Worm (Caenorhabditis elegans) whole organism, late embryonic: Measurements from ENCODE around the gene F14D7.1.
"Not testable (repeated sequence)": the region's sequence is repeated elsewhere in the genome, so short reads cannot be mapped to it uniquely, and the experiment has no call there.

Source experiments
- C08G9.2 ChIP-seq: sonication (generic microtip); optimal IDR thresholded peaks from 2 replicates; lab custom pipeline; 2016; ENCODE audit warnings: mild to moderate bottlenecking, missing genetic modification characterization, moderate library complexity, missing compliant biosample characterization
- C38D4.7 ChIP-seq: fragments of 200-800 bp; sonication (Bioruptor generic); optimal IDR thresholded peaks from 2 replicates; lab custom pipeline; 2018; ENCODE audit warnings: mild to moderate bottlenecking, missing genetic modification characterization, moderate library complexity, missing compliant biosample characterization
- F13H6.1 ChIP-seq: sonication (generic microtip); optimal IDR thresholded peaks from 2 replicates; lab custom pipeline; 2016; ENCODE audit warnings: missing genetic modification characterization, missing compliant biosample characterization
- K09A11.1 ChIP-seq: sonication (generic microtip); optimal IDR thresholded peaks from 2 replicates; lab custom pipeline; 2017; ENCODE audit warnings: antibody characterized with exemption, mild to moderate bottlenecking, missing genetic modification characterization, missing compliant biosample characterization; ENCODE audit not compliant: insufficient read depth
- ahr-1 ChIP-seq: sonication (generic microtip); optimal IDR thresholded peaks from 2 replicates; lab custom pipeline; 2016; ENCODE audit warnings: missing genetic modification characterization, missing compliant biosample characterization
- ama-1 ChIP-seq: fragments of 150-350 bp; optimal IDR thresholded peaks from 2 replicates; lab custom pipeline; 2014
- ceh-19 ChIP-seq: fragments of 200-800 bp; sonication (Bioruptor generic); optimal IDR thresholded peaks from 2 replicates; lab custom pipeline; 2018; ENCODE audit warnings: mild to moderate bottlenecking, missing genetic modification characterization, missing compliant biosample characterization
- ceh-2 ChIP-seq: sonication (generic microtip); optimal IDR thresholded peaks from 2 replicates; lab custom pipeline; 2016; ENCODE audit warnings: missing genotype, missing genetic modification characterization, missing compliant biosample characterization
- ceh-22 ChIP-seq: sonication (generic microtip); optimal IDR thresholded peaks from 2 replicates; lab custom pipeline; 2017; ENCODE audit warnings: missing biosample characterization, missing genetic modification characterization
- ceh-24 ChIP-seq: sonication (generic microtip); optimal IDR thresholded peaks from 2 replicates; lab custom pipeline; 2016; ENCODE audit warnings: mild to moderate bottlenecking, missing genetic modification characterization, missing compliant biosample characterization
- ceh-30 ChIP-seq: fragments of 150-350 bp; optimal IDR thresholded peaks from 2 replicates; lab custom pipeline; 2014; ENCODE audit warnings: missing biosample characterization, missing genetic modification characterization
- ceh-34 ChIP-seq: sonication (generic microtip); optimal IDR thresholded peaks from 2 replicates; lab custom pipeline; 2016; ENCODE audit warnings: mild to moderate bottlenecking, missing genetic modification characterization, missing compliant biosample characterization
- ceh-9 ChIP-seq: sonication (generic microtip); optimal IDR thresholded peaks from 2 replicates; lab custom pipeline; 2016; ENCODE audit warnings: mild to moderate bottlenecking, missing genetic modification characterization, inconsistent platforms, missing compliant biosample characterization
- dmd-4 ChIP-seq: sonication (generic microtip); optimal IDR thresholded peaks from 2 replicates; lab custom pipeline; 2016; ENCODE audit warnings: borderline replicate concordance, missing genetic modification characterization, missing compliant biosample characterization
- ets-4 ChIP-seq: sonication (generic microtip); optimal IDR thresholded peaks from 2 replicates; lab custom pipeline; 2016; ENCODE audit warnings: missing genetic modification characterization, missing compliant biosample characterization
- eyg-1 ChIP-seq: sonication (generic microtip); optimal IDR thresholded peaks from 2 replicates; lab custom pipeline; 2016; ENCODE audit warnings: missing genotype, missing genetic modification characterization, missing compliant biosample characterization
- fax-1 ChIP-seq: sonication (generic microtip); optimal IDR thresholded peaks from 2 replicates; lab custom pipeline; 2016; ENCODE audit warnings: missing genotype, missing genetic modification characterization, missing compliant biosample characterization
- fkh-10 ChIP-seq: fragments of 150-350 bp; optimal IDR thresholded peaks from 2 replicates; lab custom pipeline; 2014; ENCODE audit warnings: missing biosample characterization, missing genetic modification reagents, missing genetic modification characterization
- gmeb-2 ChIP-seq: sonication (generic microtip); optimal IDR thresholded peaks from 2 replicates; lab custom pipeline; 2016; ENCODE audit warnings: missing genetic modification characterization, inconsistent platforms, missing compliant biosample characterization
- hlh-8 ChIP-seq: sonication (generic microtip); optimal IDR thresholded peaks from 2 replicates; lab custom pipeline; 2016; ENCODE audit warnings: missing genotype, missing genetic modification characterization, missing compliant biosample characterization
- lim-6 ChIP-seq: sonication (generic microtip); optimal IDR thresholded peaks from 2 replicates; lab custom pipeline; 2016; ENCODE audit warnings: missing genetic modification characterization, missing compliant biosample characterization
- madf-2 ChIP-seq: sonication (generic microtip); optimal IDR thresholded peaks from 2 replicates; lab custom pipeline; 2017; ENCODE audit warnings: missing genetic modification characterization, missing compliant biosample characterization
- nfya-1 ChIP-seq: sonication (generic microtip); optimal IDR thresholded peaks from 2 replicates; lab custom pipeline; 2017; ENCODE audit warnings: missing genetic modification characterization, mild to moderate bottlenecking, missing compliant biosample characterization, antibody characterized with exemption, moderate library complexity
- nhr-11 ChIP-seq: fragments of 150-350 bp; optimal IDR thresholded peaks from 2 replicates; lab custom pipeline; 2014; ENCODE audit warnings: missing biosample characterization, missing genetic modification characterization
- odd-2 ChIP-seq: sonication (generic microtip); optimal IDR thresholded peaks from 2 replicates; lab custom pipeline; 2017; ENCODE audit warnings: antibody characterized with exemption, mild to moderate bottlenecking, missing genetic modification characterization, missing compliant biosample characterization
- pha-2 ChIP-seq: sonication (generic microtip); optimal IDR thresholded peaks from 2 replicates; lab custom pipeline; 2017; ENCODE audit warnings: mild to moderate bottlenecking, missing genetic modification characterization, missing compliant biosample characterization
- rnt-1 ChIP-seq: sonication (generic microtip); optimal IDR thresholded peaks from 2 replicates; lab custom pipeline; 2016; ENCODE audit warnings: missing genetic modification characterization, missing compliant biosample characterization
- sox-2 ChIP-seq: fragments of 200-800 bp; sonication (Bioruptor generic); IDR thresholded peaks from 2 replicates; pipeline ENCODE4 v1.3.6; 2022; ENCODE audit warnings: missing genetic modification reagents, missing genetic modification characterization, missing compliant biosample characterization
- syd-9 ChIP-seq: sonication (generic microtip); optimal IDR thresholded peaks from 2 replicates; lab custom pipeline; 2016; ENCODE audit warnings: mild to moderate bottlenecking, missing genetic modification characterization, moderate library complexity, missing compliant biosample characterization
- tbx-2 ChIP-seq: sonication (generic microtip); optimal IDR thresholded peaks from 2 replicates; lab custom pipeline; 2016; ENCODE audit warnings: missing genetic modification characterization, missing compliant biosample characterization
- tbx-7 ChIP-seq: sonication (generic microtip); optimal IDR thresholded peaks from 2 replicates; lab custom pipeline; 2016; ENCODE audit warnings: missing genotype, missing genetic modification characterization, missing compliant biosample characterization
- unc-42 ChIP-seq: sonication (generic microtip); optimal IDR thresholded peaks from 2 replicates; lab custom pipeline; 2016; ENCODE audit warnings: missing genotype, missing genetic modification characterization, missing compliant biosample characterization
- unc-55 ChIP-seq: sonication (generic microtip); optimal IDR thresholded peaks from 2 replicates; lab custom pipeline; 2017; ENCODE audit warnings: missing biosample characterization, missing genetic modification reagents, missing genetic modification characterization
- zip-5 ChIP-seq: sonication (generic microtip); optimal IDR thresholded peaks from 2 replicates; lab custom pipeline; 2016; ENCODE audit warnings: missing genetic modification characterization, missing compliant biosample characterization
- ztf-16 ChIP-seq: sonication (generic microtip); optimal IDR thresholded peaks from 2 replicates; lab custom pipeline; 2017; ENCODE audit warnings: missing genetic modification characterization, missing compliant biosample characterization

Gene F14D7.1

ce11 chrV:14279777-14280176, 9.5 kb downstream of the F14D7.1 start, which contains the start of gene srt-33:
srt-33 (minus strand) TSS chrV:14279877.
- TF ChIP-seq ama-1 (lab: Kevin White, UChicago) (no peak), nfya-1 (no peak), syd-9 (tag; lab: Kevin White, UChicago) (no peak), ceh-19 (no peak), F13H6.1 (tag; lab: Kevin White, UChicago) (no peak), ahr-1 (tag; lab: Kevin White, UChicago) (no peak), gmeb-2 (no peak), madf-2 (tag; lab: Kevin White, UChicago) (no peak), rnt-1 (tag; lab: Kevin White, UChicago) (no peak), C08G9.2 (no peak)

- not testable (repeated sequence) for TF ChIP-seq eyg-1 (tag; lab: Kevin White, UChicago); fkh-10 (GFP tag; lab: Kevin White, UChicago); ceh-24
These were observed 15.0 kb downstream of the F14D7.1 start, which contains the start of gene F40G12.7 for ce11 chrV:14274268-14274667. F40G12.7 (plus strand) TSS chrV:14274568.

- no peak for TF ChIP-seq ama-1 (lab: Kevin White, UChicago)
These were observed 16.2 kb downstream of the F14D7.1 start, which contains the start of gene F40G12.6 for ce11 chrV:14273019-14273418. F40G12.6 (minus strand) TSS chrV:14273119.

ce11 chrV:14270729-14271128, 18.5 kb downstream of the F14D7.1 start, which contains the start of gene F40G12.5:
F40G12.5 (minus strand) TSS chrV:14270829.
- TF ChIP-seq F13H6.1 (tag; lab: Kevin White, UChicago): no peak
- no peak for TF ChIP-seq sox-2 (GFP tag; lab: Robert Waterston, UW)
- no peak for TF ChIP-seq ceh-19
- TF ChIP-seq fax-1 (tag; lab: Kevin White, UChicago): no peak
- TF ChIP-seq C38D4.7: no peak
- no peak for TF ChIP-seq K09A11.1
- no peak for TF ChIP-seq ceh-34
- TF ChIP-seq odd-2 (tag; lab: Kevin White, UChicago): no peak
- TF ChIP-seq ceh-30 (tag; lab: Kevin White, UChicago): no peak
- no peak for TF ChIP-seq unc-55
- TF ChIP-seq nhr-11 (tag; lab: Kevin White, UChicago): no peak

ce11 chrV:14268616-14269015, 20.6 kb downstream of the F14D7.1 start, which contains the start of gene F40G12.4:
F40G12.4 (minus strand) TSS chrV:14268716.
- TF ChIP-seq F13H6.1 (tag; lab: Kevin White, UChicago) (no peak), ets-4 (tag; lab: Kevin White, UChicago) (no peak), pha-2 (no peak), ceh-30 (tag; lab: Kevin White, UChicago) (no peak), sox-2 (GFP tag; lab: Robert Waterston, UW) (no peak), ceh-9 (no peak), ceh-2 (tag; lab: Kevin White, UChicago) (no peak)

- TF ChIP-seq ceh-24 (no peak), tbx-2 (tag; lab: Kevin White, UChicago) (no peak), hlh-8 (tag; lab: Kevin White, UChicago) (no peak), odd-2 (tag; lab: Kevin White, UChicago) (no peak), unc-42 (tag; lab: Kevin White, UChicago) (no peak), nfya-1 (no peak), fkh-10 (GFP tag; lab: Kevin White, UChicago) (no peak), tbx-7 (tag; lab: Kevin White, UChicago) (no peak), zip-5 (no peak), ceh-22 (tag; lab: Kevin White, UChicago) (no peak), ztf-16 (tag; lab: Kevin White, UChicago) (no peak), dmd-4 (tag; lab: Kevin White, UChicago) (no peak), lim-6 (tag; lab: Kevin White, UChicago) (no peak)
These were observed 21.8 kb downstream of the F14D7.1 start for ce11 chrV:14267326-14267942.
